Fruit fly (Drosophila melanogaster) whole organism, embryonic: ENCODE results near the gene nuf.
A peak's percentile ranks its signal among the peaks of the same experiment; 100 is the strongest.

Experiments used
- CG10267 ChIP-seq: fragments of 200-800 bp; sonication (Bioruptor generic); optimal IDR thresholded peaks from 2 replicates; lab custom pipeline; 2018; ENCODE audit warnings: missing biosample characterization, mild to moderate bottlenecking, missing genetic modification characterization, moderate library complexity
- CG11504 ChIP-seq: fragments of 200-800 bp; sonication (Bioruptor generic); optimal IDR thresholded peaks from 3 replicates; lab custom pipeline; 2019; ENCODE audit warnings: missing biosample characterization, mild to moderate bottlenecking, missing genetic modification characterization, moderate library complexity
- CG13287 ChIP-seq: fragments of 200-800 bp; sonication (Bioruptor generic); IDR thresholded peaks from 2 replicates; pipeline ENCODE4 v1.3.6; 2022; ENCODE audit warnings: missing biosample characterization, missing genetic modification characterization; ENCODE audit not compliant: partially characterized antibody
- CG15269 ChIP-seq: fragments of 200-800 bp; sonication (Bioruptor generic); optimal IDR thresholded peaks from 2 replicates; lab custom pipeline; 2018; ENCODE audit warnings: missing biosample characterization, mild to moderate bottlenecking, missing genetic modification characterization, moderate library complexity
- CG16813 ChIP-seq: fragments of 200-800 bp; sonication (Bioruptor generic); IDR thresholded peaks from 3 replicates; pipeline ENCODE4 v1.3.6; 2022; ENCODE audit warnings: missing biosample characterization, missing genetic modification characterization; ENCODE audit not compliant: partially characterized antibody
- CG17612 ChIP-seq: fragments of 200-800 bp; sonication (Bioruptor generic); IDR thresholded peaks from 2 replicates; pipeline ENCODE4 v1.3.6; 2022; ENCODE audit warnings: missing biosample characterization, missing genetic modification characterization
- CG18599 ChIP-seq: fragments of 200-800 bp; sonication (Bioruptor generic); optimal IDR thresholded peaks from 3 replicates; lab custom pipeline; 2017; ENCODE audit warnings: missing biosample characterization, missing genetic modification characterization, mild to moderate bottlenecking, moderate library complexity, missing genetic modification reagents
- CG18764 ChIP-seq: fragments of 200-800 bp; sonication (Bioruptor generic); optimal IDR thresholded peaks from 3 replicates; lab custom pipeline; 2016; ENCODE audit warnings: missing biosample characterization, missing genetic modification characterization
- CG34224 ChIP-seq: fragments of 200-800 bp; sonication (Bioruptor generic); IDR thresholded peaks from 3 replicates; pipeline ENCODE4 v1.3.6; 2022; ENCODE audit warnings: missing biosample characterization, missing genetic modification characterization; ENCODE audit not compliant: partially characterized antibody
- CG3726 ChIP-seq: fragments of 200-800 bp; sonication (Bioruptor generic); IDR thresholded peaks from 3 replicates; pipeline ENCODE4, ENCODE4 v1.3.6; 2022; ENCODE audit warnings: missing biosample characterization, missing genetic modification characterization
- CG6175 ChIP-seq: fragments of 200-800 bp; sonication (Bioruptor generic); IDR thresholded peaks from 3 replicates; pipeline ENCODE4 v1.3.6; 2022; ENCODE audit warnings: missing biosample characterization, missing genetic modification characterization
- CG6791 ChIP-seq: fragments of 200-800 bp; sonication (Bioruptor generic); IDR thresholded peaks from 3 replicates; pipeline ENCODE4 v1.3.6; 2022; ENCODE audit warnings: missing biosample characterization, missing genetic modification characterization; ENCODE audit not compliant: partially characterized antibody
- CG7745 ChIP-seq: fragments of 200-800 bp; sonication (Bioruptor generic); optimal IDR thresholded peaks from 2 replicates; lab custom pipeline; 2018; ENCODE audit warnings: missing biosample characterization, mild to moderate bottlenecking, missing genetic modification characterization, moderate library complexity
- CG7839 ChIP-seq: fragments of 200-800 bp; sonication (Bioruptor generic); optimal IDR thresholded peaks from 3 replicates; lab custom pipeline; 2018; ENCODE audit warnings: missing biosample characterization, mild to moderate bottlenecking, missing genetic modification characterization, moderate library complexity
- CG8290 ChIP-seq, 3 experiments: fragments of 200-800 bp; sonication (Bioruptor generic); optimal IDR thresholded peaks; 2 replicates each; lab custom pipeline; 2016 to 2019; ENCODE audit warnings: missing biosample characterization in 3 of 3, missing genetic modification characterization in 3 of 3, mild to moderate bottlenecking in 2 of 3, moderate library complexity in 1 of 3
- D19A ChIP-seq: fragments of 200-800 bp; optimal IDR thresholded peaks from 3 replicates; lab custom pipeline; 2019; ENCODE audit warnings: missing biosample characterization, mild to moderate bottlenecking, missing genetic modification characterization, moderate library complexity
- Doc3 ChIP-seq: fragments of 200-800 bp; sonication (Bioruptor generic); IDR thresholded peaks from 3 replicates; pipeline ENCODE4 v1.3.6; 2022; ENCODE audit warnings: missing biosample characterization, missing genetic modification characterization; ENCODE audit not compliant: partially characterized antibody
- Drgx ChIP-seq: fragments of 200-800 bp; sonication (Bioruptor generic); IDR thresholded peaks from 2 replicates; pipeline ENCODE4 v1.3.6; 2022; ENCODE audit warnings: missing biosample characterization, missing genetic modification characterization
- E2f2 ChIP-seq: fragments of 200-800 bp; sonication (Bioruptor generic); IDR thresholded peaks from 2 replicates; pipeline ENCODE4 v1.3.6; 2022; ENCODE audit warnings: missing biosample characterization, missing genetic modification characterization
- Eip74EF ChIP-seq, 2 experiments: fragments of 200-800 bp in 1 of 2; fragments of >200 bp in 1 of 2; sonication (Bioruptor generic) in 1 of 2; optimal IDR thresholded peaks; 2 replicates each; lab custom pipeline; 2017 to 2019; ENCODE audit warnings: missing biosample characterization in 2 of 2, missing genetic modification characterization in 2 of 2, mild to moderate bottlenecking in 1 of 2, moderate library complexity in 1 of 2
- Elba2 ChIP-seq: fragments of 200-800 bp; sonication (Bioruptor generic); optimal IDR thresholded peaks from 3 replicates; lab custom pipeline; 2016; ENCODE audit warnings: missing biosample characterization, missing genetic modification characterization
- HLH3B ChIP-seq: fragments of 200-800 bp; sonication (Bioruptor generic); IDR thresholded peaks from 2 replicates; pipeline ENCODE4 v1.3.6; 2022; ENCODE audit warnings: missing biosample characterization, missing genetic modification characterization
- HLHmδ ChIP-seq: fragments of 200-800 bp; sonication (Bioruptor generic); optimal IDR thresholded peaks from 2 replicates; lab custom pipeline; 2018; ENCODE audit warnings: missing biosample characterization, mild to moderate bottlenecking, missing genetic modification characterization, moderate library complexity
- Hey ChIP-seq: fragments of 200-800 bp; sonication (Bioruptor generic); optimal IDR thresholded peaks from 3 replicates; lab custom pipeline; 2018; ENCODE audit warnings: missing biosample characterization, mild to moderate bottlenecking, missing genetic modification characterization
- Pdp1 ChIP-seq, 2 experiments: fragments of 200-800 bp; sonication (Bioruptor generic); optimal IDR thresholded peaks; 3 replicates each; lab custom pipeline; 2016; ENCODE audit warnings: missing biosample characterization in 2 of 2, missing genetic modification characterization in 2 of 2, mild to moderate bottlenecking in 1 of 2, moderate library complexity in 1 of 2
- Rfx ChIP-seq: fragments of 200-800 bp; sonication (Bioruptor generic); IDR thresholded peaks from 2 replicates; pipeline ENCODE4 v1.3.6; 2022; ENCODE audit warnings: missing biosample characterization, missing genetic modification characterization
- Scr ChIP-seq: fragments of 200-800 bp; sonication (Bioruptor generic); IDR thresholded peaks from 2 replicates; pipeline ENCODE4 v1.3.6; 2022; ENCODE audit warnings: missing biosample characterization, missing genetic modification characterization; ENCODE audit not compliant: partially characterized antibody
- TFAM ChIP-seq: fragments of 200-800 bp; sonication (Bioruptor generic); optimal IDR thresholded peaks from 2 replicates; lab custom pipeline; 2017; ENCODE audit warnings: missing biosample characterization, missing genetic modification characterization, inconsistent platforms
- Trl ChIP-seq, 3 experiments: fragments of >200 bp in 2 of 3; fragments of 200-800 bp in 1 of 3; sonication (Bioruptor generic) in 1 of 3; optimal IDR thresholded peaks; 2 replicates in 1 of 3; 3 replicates in 2 of 3; lab custom pipeline; 2016 to 2017; ENCODE audit warnings: missing biosample characterization in 1 of 3, missing genetic modification characterization in 1 of 3
- bbx ChIP-seq: fragments of 200-800 bp; sonication (Bioruptor generic); IDR thresholded peaks from 2 replicates; pipeline ENCODE4 v1.3.6; 2022; ENCODE audit warnings: missing biosample characterization, missing genetic modification characterization; ENCODE audit not compliant: partially characterized antibody
- bowl ChIP-seq: fragments of 200-800 bp; sonication (Bioruptor generic); IDR thresholded peaks from 2 replicates; pipeline ENCODE4 v1.3.6; 2022; ENCODE audit warnings: missing biosample characterization, missing genetic modification characterization
- ci ChIP-seq: fragments of 200-800 bp; sonication (Bioruptor generic); IDR thresholded peaks from 3 replicates; pipeline ENCODE4 v1.3.6; 2022; ENCODE audit warnings: missing biosample characterization, missing genetic modification characterization
- dati ChIP-seq: fragments of 200-800 bp; sonication (Bioruptor generic); IDR thresholded peaks from 2 replicates; pipeline ENCODE4 v1.3.6; 2022; ENCODE audit warnings: missing biosample characterization, missing genetic modification characterization
- ftz-f1 ChIP-seq: fragments of 200-800 bp; sonication (Bioruptor generic); optimal IDR thresholded peaks from 2 replicates; lab custom pipeline; 2016; ENCODE audit warnings: missing biosample characterization, missing genetic modification characterization
- gcm2 ChIP-seq: fragments of 200-800 bp; sonication (Bioruptor generic); optimal IDR thresholded peaks from 2 replicates; lab custom pipeline; 2016; ENCODE audit warnings: missing biosample characterization, missing genetic modification characterization
- her ChIP-seq: fragments of 200-800 bp; sonication (Bioruptor generic); optimal IDR thresholded peaks from 2 replicates; lab custom pipeline; 2016; ENCODE audit warnings: missing biosample characterization, missing genetic modification characterization
- hkb ChIP-seq, 2 experiments: fragments of 200-800 bp in 1 of 2; fragments of >200 bp in 1 of 2; sonication (Bioruptor generic) in 1 of 2; IDR thresholded peaks in 1 of 2; optimal IDR thresholded peaks in 1 of 2; 2 replicates each; pipeline versions ENCODE4 v1.3.6 to Lab custom; 2017 to 2022; ENCODE audit warnings: missing biosample characterization in 1 of 2, missing genetic modification characterization in 1 of 2
- kni ChIP-seq: fragments of 200-800 bp; sonication (Bioruptor generic); optimal IDR thresholded peaks from 3 replicates; lab custom pipeline; 2017; ENCODE audit warnings: mild to moderate bottlenecking, missing biosample characterization, missing genetic modification reagents, missing genetic modification characterization
- lab ChIP-seq: fragments of 200-800 bp; sonication (Bioruptor generic); optimal IDR thresholded peaks from 3 replicates; lab custom pipeline; 2017; ENCODE audit warnings: missing biosample characterization, missing genetic modification characterization, mild to moderate bottlenecking, moderate library complexity, missing genetic modification reagents
- lov ChIP-seq, 2 experiments: fragments of 200-800 bp in 1 of 2; fragments of >200 bp in 1 of 2; sonication (Bioruptor generic) in 1 of 2; IDR thresholded peaks in 1 of 2; optimal IDR thresholded peaks in 1 of 2; 2 replicates in 1 of 2; 3 replicates in 1 of 2; pipeline versions ENCODE4 v1.3.6 to Lab custom; 2017 to 2022; ENCODE audit warnings: missing biosample characterization in 1 of 2, missing genetic modification characterization in 1 of 2
- onecut ChIP-seq: fragments of 200-800 bp; sonication (Bioruptor generic); IDR thresholded peaks from 2 replicates; pipeline ENCODE4 v1.3.6; 2022; ENCODE audit warnings: missing biosample characterization, missing genetic modification characterization
- sd ChIP-seq: fragments of 200-800 bp; sonication (Bioruptor generic); optimal IDR thresholded peaks from 3 replicates; lab custom pipeline; 2018; ENCODE audit warnings: missing biosample characterization, mild to moderate bottlenecking, missing genetic modification characterization, moderate library complexity
- sens ChIP-seq: fragments of 200-800 bp; sonication (Bioruptor generic); peaks from one replicate; lab custom pipeline; 2016; ENCODE audit warnings: missing biosample characterization, missing genetic modification characterization
- stc ChIP-seq: fragments of 200-800 bp; sonication (Bioruptor generic); IDR thresholded peaks from 2 replicates; pipeline ENCODE4 v1.3.6; 2022; ENCODE audit warnings: missing biosample characterization, missing genetic modification characterization
- stwl ChIP-seq: fragments of 200-800 bp; sonication (Bioruptor generic); optimal IDR thresholded peaks from 3 replicates; lab custom pipeline; 2018; ENCODE audit warnings: missing biosample characterization, mild to moderate bottlenecking, missing genetic modification characterization, moderate library complexity
- tgo ChIP-seq: fragments of 200-800 bp; sonication (Bioruptor generic); IDR thresholded peaks from 3 replicates; pipeline ENCODE4 v1.3.6; 2022; ENCODE audit warnings: missing biosample characterization, missing genetic modification characterization

The nuf gene

DNA sequence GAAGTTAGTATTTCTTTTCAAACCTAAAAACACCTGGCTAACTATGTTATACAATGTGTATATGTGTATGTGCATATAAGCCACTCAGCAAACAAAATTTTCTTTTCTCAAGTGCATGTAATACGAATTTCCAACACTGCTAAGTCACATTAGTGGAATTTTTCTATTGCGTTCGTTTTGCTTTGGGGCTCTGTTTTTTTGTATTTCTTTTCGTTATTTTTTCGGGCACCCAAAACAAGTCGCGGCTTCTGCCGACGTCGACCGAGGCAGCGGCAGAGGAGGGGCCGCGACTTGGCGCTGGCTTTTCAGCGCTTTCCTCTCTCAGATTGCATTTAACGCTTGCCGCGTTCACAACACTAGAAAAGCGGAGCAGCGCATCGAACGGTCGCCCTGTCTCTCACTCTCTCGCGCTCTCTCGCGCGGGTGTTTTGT, 28.8 kb downstream of the nuf start (continued):
- no peak for TF ChIP-seq ftz-f1
- peak; percentile 31 for TF ChIP-seq lab (GFP tag; lab: Kevin White, UChicago)
- peak; percentile 100 for TF ChIP-seq stwl (tag; lab: Kevin White, UChicago)
- TF ChIP-seq Elba2 = no peak
- peak in 1 of 2 experiments; percentile 4 for TF ChIP-seq Eip74EF (GFP tag; optimal IDR thresholded peaks at IDR 0.05; lab: Kevin White, UChicago)
- TF ChIP-seq D19A (tag; lab: Kevin White, UChicago) = no peak
- 0 out of 2 replicates have a peak, but pooled peaks have one; percentile 18 for TF ChIP-seq E2f2
- no peak for TF ChIP-seq CG17612
- TF ChIP-seq bbx = peak; percentile 59
- TF ChIP-seq CG18764 (GFP tag; lab: Kevin White, UChicago) = peak; percentile 14
- TF ChIP-seq CG7745 (tag; lab: Kevin White, UChicago) = no peak
- TF ChIP-seq CG10267 (tag; lab: Kevin White, UChicago) = peak; percentile 69
- 0 out of 2 replicates have a peak, but pooled peaks have one; percentile 23 for TF ChIP-seq Rfx
- peak; percentile 73 for TF ChIP-seq Drgx (GFP tag; lab: Robert Waterston, UW)
- TF ChIP-seq lov (optimal IDR thresholded peaks at IDR 0.05; lab: Kevin White, UChicago) = no peak
- 0 out of 3 replicates have a peak, but pooled peaks have one; percentile 54 for TF ChIP-seq lov (GFP tag; IDR thresholded peaks at IDR 0.05; lab: Robert Waterston, UW)
- no peak for TF ChIP-seq CG6175 (GFP tag; lab: Robert Waterston, UW)
- no peak for TF ChIP-seq TFAM (GFP tag; lab: Kevin White, UChicago)
- no peak for TF ChIP-seq CG15269 (tag; lab: Kevin White, UChicago)
- peak; percentile 14 for TF ChIP-seq CG11504 (tag; lab: Kevin White, UChicago)
- no peak for TF ChIP-seq tgo (GFP tag; lab: Robert Waterston, UW)
- TF ChIP-seq CG7839 (tag; lab: Kevin White, UChicago) = no peak
- peak; percentile 60; the same call in 1 of the 2 replicates for TF ChIP-seq CG13287 (GFP tag; lab: Robert Waterston, UW)
- TF ChIP-seq sd (tag; lab: Kevin White, UChicago) = peak; percentile 49
- TF ChIP-seq Scr (GFP tag; lab: Robert Waterston, UW) = peak; percentile 37; the same call in 1 of the 2 replicates
- no peak for TF ChIP-seq CG18599 (GFP tag; lab: Kevin White, UChicago)
- TF ChIP-seq CG34224 = peak; percentile 43; the same call in 1 of the 3 replicates
- no peak for TF ChIP-seq her
- peak in 1 of 2 experiments; percentile 6 for TF ChIP-seq Pdp1 (GFP tag; optimal IDR thresholded peaks at IDR 0.05; lab: Kevin White, UChicago)
- TF ChIP-seq gcm2 (GFP tag; lab: Kevin White, UChicago) = no peak
- peak; percentile 67; the same call in 2 of the 3 replicates for TF ChIP-seq ci (GFP tag; lab: Robert Waterston, UW)
- peak; percentile 18 for TF ChIP-seq sens
- TF ChIP-seq bowl (GFP tag; lab: Robert Waterston, UW) = no peak
- peak; percentile 55; the same call in 2 of the 3 replicates for TF ChIP-seq CG6791 (GFP tag; lab: Robert Waterston, UW)
- TF ChIP-seq CG8290 (GFP tag; optimal IDR thresholded peaks at IDR 0.05; lab: Kevin White, UChicago) = peak; percentile 20
- peak in 1 of 2 experiments; percentile 73 for TF ChIP-seq CG8290 (tag; optimal IDR thresholded peaks at IDR 0.05; lab: Kevin White, UChicago)
- peak; percentile 61; the same call in 2 of the 3 replicates for TF ChIP-seq Doc3 (GFP tag; lab: Robert Waterston, UW)
- peak; percentile 3 for TF ChIP-seq HLHmδ (GFP tag; lab: Kevin White, UChicago)
- TF ChIP-seq Hey (tag; lab: Kevin White, UChicago) = no peak
- TF ChIP-seq onecut (GFP tag; lab: Robert Waterston, UW) = 0 out of 2 replicates have a peak, but pooled peaks have one; percentile 17
- TF ChIP-seq dati = no peak
- TF ChIP-seq CG3726 (GFP tag; lab: Robert Waterston, UW) = no peak
- TF ChIP-seq HLH3B (GFP tag; lab: Robert Waterston, UW) = peak; percentile 14; the same call in 1 of the 2 replicates
- TF ChIP-seq hkb (optimal IDR thresholded peaks at IDR 0.05; lab: Kevin White, UChicago) = no peak
- TF ChIP-seq hkb (GFP tag; IDR thresholded peaks at IDR 0.05; lab: Robert Waterston, UW) = peak; percentile 44; the same call in 1 of the 2 replicates
- 0 out of 2 replicates have a peak, but pooled peaks have one; percentile 20 for TF ChIP-seq stc (GFP tag; lab: Robert Waterston, UW)
- TF ChIP-seq Trl (optimal IDR thresholded peaks at IDR 0.05; lab: Kevin White, UChicago) = peak in 1 of 2 experiments; percentile 78
- peak; percentile 57 for TF ChIP-seq Trl (GFP tag; optimal IDR thresholded peaks at IDR 0.05; lab: Kevin White, UChicago)
- peak; percentile 7 for TF ChIP-seq kni (GFP tag; lab: Kevin White, UChicago)
- 0 out of 3 replicates have a peak, but pooled peaks have one; percentile 15 for TF ChIP-seq CG16813
